Worm (Caenorhabditis elegans) whole organism, L3 larva: ENCODE measurements around the gene F32D8.13.

Source experiments
- R02D3.7 ChIP-seq: fragments of 150-350 bp; optimal IDR thresholded peaks from 2 replicates; lab custom pipeline; 2014; ENCODE audit warnings: missing biosample characterization, missing genetic modification characterization
- ZK546.5 ChIP-seq: sonication (generic microtip); optimal IDR thresholded peaks from 2 replicates; lab custom pipeline; 2017; ENCODE audit warnings: missing biosample characterization, missing genetic modification characterization
- ama-1 ChIP-seq: fragments of 150-350 bp; optimal IDR thresholded peaks from 2 replicates; lab custom pipeline; 2018
- ceh-16 ChIP-seq: sonication (generic microtip); optimal IDR thresholded peaks from 2 replicates; lab custom pipeline; 2017; ENCODE audit warnings: missing biosample characterization, missing genetic modification characterization
- ceh-28 ChIP-seq: fragments of 150-350 bp; optimal IDR thresholded peaks from 2 replicates; lab custom pipeline; 2014; ENCODE audit warnings: missing biosample characterization, missing genetic modification reagents, missing genetic modification characterization
- daf-12 ChIP-seq: fragments of 150-350 bp; optimal IDR thresholded peaks from 2 replicates; lab custom pipeline; 2014; ENCODE audit warnings: missing biosample characterization, missing genetic modification reagents, missing genetic modification characterization
- egl-27 ChIP-seq: sonication (generic microtip); optimal IDR thresholded peaks from 4 replicates; lab custom pipeline; 2017; ENCODE audit warnings: missing biosample characterization, missing genetic modification reagents, missing genetic modification characterization
- egl-5 ChIP-seq: fragments of 150-350 bp; optimal IDR thresholded peaks from 2 replicates; lab custom pipeline; 2017; ENCODE audit warnings: missing biosample characterization, missing genetic modification reagents, missing genetic modification characterization, inconsistent platforms
- elt-3 ChIP-seq, 3 experiments: fragments of 150-350 bp in 1 of 3; sonication (generic microtip) in 2 of 3; optimal IDR thresholded peaks; 2 replicates in 2 of 3; 4 replicates in 1 of 3; lab custom pipeline; 2014 to 2017; ENCODE audit warnings: missing biosample characterization in 3 of 3, missing genetic modification characterization in 3 of 3
- eor-1 ChIP-seq, 2 experiments: fragments of 150-350 bp; optimal IDR thresholded peaks; 2 replicates each; lab custom pipeline; 2014 to 2018; ENCODE audit warnings: missing biosample characterization in 2 of 2, missing genetic modification characterization in 2 of 2
- fkh-10 ChIP-seq: sonication (generic microtip); optimal IDR thresholded peaks from 2 replicates; lab custom pipeline; 2017; ENCODE audit warnings: missing biosample characterization, missing genetic modification reagents, missing genetic modification characterization
- fos-1 ChIP-seq: fragments of 150-350 bp; optimal IDR thresholded peaks from 2 replicates; lab custom pipeline; 2014; ENCODE audit warnings: missing biosample characterization, missing genetic modification characterization
- hmg-11 ChIP-seq: sonication (generic microtip); optimal IDR thresholded peaks from 2 replicates; lab custom pipeline; 2016; ENCODE audit warnings: missing genetic modification characterization, missing compliant biosample characterization
- jun-1 ChIP-seq: fragments of 150-350 bp; optimal IDR thresholded peaks from 2 replicates; lab custom pipeline; 2014; ENCODE audit warnings: missing biosample characterization, missing genetic modification reagents, missing genetic modification characterization
- lin-15B ChIP-seq: fragments of 150-350 bp; optimal IDR thresholded peaks from 2 replicates; lab custom pipeline; 2014; ENCODE audit warnings: missing biosample characterization, missing genetic modification characterization
- lin-39 ChIP-seq: fragments of 150-350 bp; optimal IDR thresholded peaks from 2 replicates; lab custom pipeline; 2018; ENCODE audit warnings: missing biosample characterization, missing genetic modification reagents, missing genetic modification characterization
- lsy-12 ChIP-seq: sonication (generic microtip); optimal IDR thresholded peaks from 2 replicates; lab custom pipeline; 2016; ENCODE audit warnings: mild to moderate bottlenecking, missing genetic modification characterization, missing compliant biosample characterization
- mdl-1 ChIP-seq: fragments of 150-350 bp; optimal IDR thresholded peaks from 2 replicates; lab custom pipeline; 2014; ENCODE audit warnings: missing biosample characterization, missing genetic modification characterization
- mml-1 ChIP-seq: fragments of 150-350 bp; sonication (generic microtip); optimal IDR thresholded peaks from 3 replicates; lab custom pipeline; 2014; ENCODE audit warnings: missing biosample characterization, missing genetic modification characterization
- nfya-1 ChIP-seq: sonication (generic microtip); optimal IDR thresholded peaks from 2 replicates; lab custom pipeline; 2017; ENCODE audit warnings: missing genetic modification characterization, mild to moderate bottlenecking, missing compliant biosample characterization, antibody characterized with exemption, moderate library complexity; ENCODE audit not compliant: insufficient read depth
- nhr-11 ChIP-seq: fragments of 150-350 bp; optimal IDR thresholded peaks from 2 replicates; lab custom pipeline; 2014; ENCODE audit warnings: missing biosample characterization, missing genetic modification characterization
- nhr-12 ChIP-seq: fragments of 150-350 bp; optimal IDR thresholded peaks from 2 replicates; lab custom pipeline; 2014; ENCODE audit warnings: missing biosample characterization, missing genetic modification characterization
- nhr-23 ChIP-seq: fragments of 150-350 bp; optimal IDR thresholded peaks from 2 replicates; lab custom pipeline; 2014; ENCODE audit warnings: missing biosample characterization, missing genetic modification reagents, missing genetic modification characterization
- nhr-237 ChIP-seq: fragments of 150-350 bp; optimal IDR thresholded peaks from 2 replicates; lab custom pipeline; 2014; ENCODE audit warnings: missing biosample characterization, missing genetic modification characterization
- nhr-25 ChIP-seq: sonication (generic microtip); optimal IDR thresholded peaks from 2 replicates; lab custom pipeline; 2017; ENCODE audit warnings: missing biosample characterization, missing genetic modification characterization
- nhr-28 ChIP-seq: fragments of 150-350 bp; optimal IDR thresholded peaks from 2 replicates; lab custom pipeline; 2014; ENCODE audit warnings: missing biosample characterization, missing genetic modification characterization
- nhr-43 ChIP-seq: sonication (generic microtip); optimal IDR thresholded peaks from 2 replicates; lab custom pipeline; 2016; ENCODE audit warnings: mild to moderate bottlenecking, missing genetic modification characterization, missing compliant biosample characterization; ENCODE audit not compliant: poor library complexity, severe bottlenecking
- nhr-67 ChIP-seq: fragments of 150-350 bp; optimal IDR thresholded peaks from 2 replicates; lab custom pipeline; 2014; ENCODE audit warnings: missing biosample characterization, missing genetic modification characterization
- nhr-76 ChIP-seq: fragments of 150-350 bp; sonication (generic microtip); optimal IDR thresholded peaks from 5 replicates; lab custom pipeline; 2014; ENCODE audit warnings: missing biosample characterization, missing genetic modification characterization
- nhr-77 ChIP-seq: fragments of 150-350 bp; optimal IDR thresholded peaks from 2 replicates; lab custom pipeline; 2014; ENCODE audit warnings: missing biosample characterization, missing genetic modification characterization
- pqm-1 ChIP-seq: fragments of 150-350 bp; optimal IDR thresholded peaks from 2 replicates; lab custom pipeline; 2017; ENCODE audit warnings: missing biosample characterization, missing genetic modification characterization, inconsistent platforms
- sea-2 ChIP-seq: fragments of 150-350 bp; sonication (generic microtip); optimal IDR thresholded peaks from 4 replicates; lab custom pipeline; 2014; ENCODE audit warnings: missing biosample characterization, missing genetic modification reagents, missing genetic modification characterization
- tbx-2 ChIP-seq: sonication (generic microtip); optimal IDR thresholded peaks from 2 replicates; lab custom pipeline; 2016; ENCODE audit warnings: mild to moderate bottlenecking, missing genetic modification characterization, missing compliant biosample characterization
- unc-39 ChIP-seq: sonication (generic microtip); optimal IDR thresholded peaks from 4 replicates; lab custom pipeline; 2017; ENCODE audit warnings: missing biosample characterization, missing genetic modification characterization
- unc-62 ChIP-seq: fragments of 150-350 bp; sonication (generic microtip); optimal IDR thresholded peaks from 4 replicates; lab custom pipeline; 2014; ENCODE audit warnings: missing biosample characterization, missing genetic modification reagents, missing genetic modification characterization
- zag-1 ChIP-seq: fragments of 150-350 bp; optimal IDR thresholded peaks from 2 replicates; lab custom pipeline; 2014; ENCODE audit warnings: missing biosample characterization, missing genetic modification characterization
- ztf-11 ChIP-seq: fragments of 150-350 bp; optimal IDR thresholded peaks from 2 replicates; lab custom pipeline; 2014; ENCODE audit warnings: missing biosample characterization, missing genetic modification characterization
- ztf-4 ChIP-seq: fragments of 150-350 bp; optimal IDR thresholded peaks from 2 replicates; lab custom pipeline; 2014; ENCODE audit warnings: missing biosample characterization, missing genetic modification characterization

The F32D8.13 gene

DNA sequence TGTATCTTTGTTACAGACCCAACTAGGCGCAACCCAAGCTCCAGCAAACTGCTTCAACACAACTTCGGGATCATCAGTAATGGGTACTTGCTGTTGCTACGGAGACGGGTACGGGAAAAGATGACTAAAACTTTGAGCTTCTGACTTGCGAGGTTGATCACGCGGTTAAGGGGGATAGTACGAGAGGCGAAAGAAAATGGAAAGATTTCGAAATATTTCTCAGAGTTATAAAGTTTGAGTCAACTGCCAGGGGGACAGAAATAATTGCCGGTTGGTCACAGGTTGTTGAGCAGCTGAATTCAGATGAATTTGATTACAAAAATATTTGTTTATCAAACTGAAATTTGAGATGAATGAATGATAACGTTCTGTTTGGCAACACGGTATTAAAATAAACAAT lies 29.3 kb upstream of the F32D8.13 start:
- TF ChIP-seq ama-1 (lab: Kevin White, UChicago) (no peak), fkh-10 (no peak), nhr-237 (tag; lab: Kevin White, UChicago) (no peak), daf-12 (no peak), nhr-11 (tag; lab: Kevin White, UChicago) (no peak), sea-2 (GFP tag; lab: Kevin White, UChicago) (no peak), mdl-1 (tag; lab: Kevin White, UChicago) (no peak), lin-39 (tag; lab: Kevin White, UChicago) (no peak), nhr-28 (tag; lab: Kevin White, UChicago) (no peak), egl-5 (tag; lab: Kevin White, UChicago) (no peak), zag-1 (tag; lab: Kevin White, UChicago) (no peak), nhr-77 (tag; lab: Kevin White, UChicago) (no peak), nhr-67 (tag; lab: Kevin White, UChicago) (no peak), egl-27 (tag; lab: Kevin White, UChicago) (no peak), eor-1 (tag; optimal IDR thresholded peaks at IDR 0.05; lab: Kevin White, UChicago) (no peak), lin-15B (tag; lab: Kevin White, UChicago) (no peak), hmg-11 (tag; lab: Kevin White, UChicago) (no peak), nfya-1 (no peak), nhr-76 (tag; lab: Kevin White, UChicago) (no peak), unc-62 (no peak)
- TF ChIP-seq, all 47 proteins: peak for 0

DNA sequence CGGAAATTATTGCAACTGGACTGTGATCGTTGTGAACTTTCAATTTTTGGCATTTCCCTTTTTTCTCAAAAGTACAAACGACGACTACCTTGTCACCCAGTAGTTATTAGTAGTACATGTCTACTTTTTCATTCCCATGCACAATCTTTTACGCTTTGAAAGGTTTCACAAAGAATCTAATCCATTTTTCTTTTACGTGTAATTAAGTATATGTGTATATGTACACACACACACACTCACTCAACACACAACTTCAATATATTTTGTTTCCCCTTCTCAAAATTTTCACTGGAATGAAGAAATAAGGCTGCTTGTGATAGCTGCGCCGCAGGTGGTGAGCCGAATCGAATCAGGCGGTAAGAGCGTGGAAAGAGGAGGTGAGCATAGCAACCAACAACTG lies 28.4 kb upstream of the F32D8.13 start, which contains the start of gene F58B4.6:
Gene F58B4.6 (plus strand): TSS at position 301 of the 400 bp plus-strand sequence.
- no peak for TF ChIP-seq hmg-11 (tag; lab: Kevin White, UChicago)
- TF ChIP-seq egl-27 (tag; lab: Kevin White, UChicago) = no peak
- TF ChIP-seq nhr-76 (tag; lab: Kevin White, UChicago) = no peak
- no peak for TF ChIP-seq ztf-4 (tag; lab: Kevin White, UChicago)
- no peak for TF ChIP-seq ztf-11 (tag; lab: Kevin White, UChicago)
- no peak for TF ChIP-seq unc-62
- TF ChIP-seq lsy-12 (tag; lab: Kevin White, UChicago) = no peak
- TF ChIP-seq fkh-10 = no peak
- no peak for TF ChIP-seq R02D3.7 (tag; lab: Kevin White, UChicago)
- TF ChIP-seq mml-1 (tag; lab: Kevin White, UChicago) = no peak
- no peak for TF ChIP-seq ZK546.5 (tag; lab: Kevin White, UChicago)
- TF ChIP-seq ama-1 (lab: Kevin White, UChicago) = no peak
- TF ChIP-seq nhr-77 (tag; lab: Kevin White, UChicago) = no peak
- TF ChIP-seq egl-5 (tag; lab: Kevin White, UChicago) = no peak

DNA sequence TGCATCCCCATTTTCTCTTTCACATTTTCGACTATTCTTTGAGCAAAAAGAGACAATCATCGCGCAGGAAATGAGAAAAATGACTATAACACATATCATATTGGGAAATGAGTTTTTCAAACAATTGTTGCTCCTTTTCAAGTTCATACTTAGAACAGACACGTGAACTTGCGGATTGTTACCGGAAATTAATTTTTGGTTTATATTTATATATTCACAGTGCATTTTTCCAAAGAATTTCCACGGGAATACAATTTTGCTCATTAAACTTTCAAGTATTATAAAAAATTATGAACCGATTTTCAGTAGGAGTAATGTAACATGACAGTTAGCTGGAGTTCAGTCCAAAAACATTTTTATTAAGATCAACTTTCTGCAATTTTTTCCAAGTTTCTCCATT lies 26.9 kb upstream of the F32D8.13 start, which contains the start of gene F58B4.7:
Gene F58B4.7 (minus strand): TSS at position 101 of the 400 bp plus-strand sequence.
- TF ChIP-seq egl-5 (tag; lab: Kevin White, UChicago) (no peak), zag-1 (tag; lab: Kevin White, UChicago) (no peak), mdl-1 (tag; lab: Kevin White, UChicago) (no peak), unc-62 (no peak)

DNA sequence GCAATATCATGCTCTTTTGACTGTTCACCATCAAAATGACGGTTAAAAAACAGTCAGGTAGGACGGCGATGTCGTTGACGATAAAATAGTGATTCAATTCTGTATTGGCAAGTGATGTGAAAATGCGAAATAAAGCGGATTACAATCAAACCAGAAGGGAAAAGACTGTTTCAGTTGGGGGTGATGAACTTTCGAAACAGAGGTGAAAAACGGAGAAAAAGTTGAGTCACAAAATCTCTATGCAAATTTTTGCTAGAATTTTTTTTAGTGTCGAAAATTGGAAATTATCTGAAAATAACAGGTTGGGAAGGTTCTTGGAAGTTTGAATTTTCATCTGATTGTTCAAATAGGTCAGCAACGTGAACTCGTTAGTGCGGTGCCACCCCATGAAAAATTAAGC lies 25.4 kb upstream of the F32D8.13 start, which contains the start of gene nas-31:
Gene nas-31 (minus strand): TSS at position 101 of the 400 bp plus-strand sequence.
- TF ChIP-seq nhr-25 (tag; lab: Kevin White, UChicago) (no peak), nhr-43 (no peak), pqm-1 (tag; lab: Kevin White, UChicago) (no peak), lin-15B (tag; lab: Kevin White, UChicago) (no peak), unc-39 (tag; lab: Kevin White, UChicago) (no peak), lsy-12 (tag; lab: Kevin White, UChicago) (no peak), nhr-23 (tag; lab: Kevin White, UChicago) (no peak), ceh-28 (tag; lab: Kevin White, UChicago) (no peak)

DNA sequence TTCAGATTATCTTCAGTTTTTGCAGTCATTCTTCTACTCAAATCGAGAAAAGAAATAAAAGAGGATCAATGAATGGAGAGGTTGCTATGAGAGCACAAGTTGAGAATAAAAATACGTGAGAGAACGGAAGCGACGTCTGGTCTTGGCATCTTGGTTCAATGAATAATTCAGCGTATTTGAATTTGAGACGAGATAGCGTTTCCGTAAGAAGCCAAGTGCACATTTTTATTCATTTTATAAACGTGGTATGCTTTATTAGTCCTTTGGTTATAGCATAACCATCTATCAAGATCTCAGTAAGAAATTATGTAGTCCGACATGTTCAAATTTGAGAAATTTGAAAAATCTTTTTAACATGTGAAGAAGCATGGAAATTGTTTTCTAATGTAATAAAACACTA lies 22.0 kb upstream of the F32D8.13 start, which contains the start of gene F58B4.2:
Gene F58B4.2 (minus strand): TSS at position 101 of the 400 bp plus-strand sequence.
- TF ChIP-seq tbx-2 (tag; lab: Kevin White, UChicago) (no peak), nhr-28 (tag; lab: Kevin White, UChicago) (no peak), sea-2 (GFP tag; lab: Kevin White, UChicago) (no peak), nfya-1 (no peak), ztf-4 (tag; lab: Kevin White, UChicago) (no peak), ama-1 (lab: Kevin White, UChicago) (no peak), fkh-10 (no peak), nhr-12 (tag; lab: Kevin White, UChicago) (no peak), fos-1 (tag; lab: Kevin White, UChicago) (no peak), nhr-25 (tag; lab: Kevin White, UChicago) (no peak), egl-27 (tag; lab: Kevin White, UChicago) (no peak), elt-3 (tag; optimal IDR thresholded peaks at IDR 0.05; lab: Kevin White, UChicago) (no peak), unc-39 (tag; lab: Kevin White, UChicago) (no peak), jun-1 (tag; lab: Kevin White, UChicago) (no peak), egl-5 (tag; lab: Kevin White, UChicago) (no peak), nhr-237 (tag; lab: Kevin White, UChicago) (no peak), ceh-16 (tag; lab: Kevin White, UChicago) (no peak), eor-1 (tag; optimal IDR thresholded peaks at IDR 0.05; lab: Kevin White, UChicago) (no peak), unc-62 (no peak)
